Worm (Caenorhabditis elegans) whole organism, early embryonic: ENCODE measurements around the gene F46C5.9.

Experiments used
- B0310.2 ChIP-seq: sonication (generic microtip); optimal IDR thresholded peaks from 2 replicates; lab custom pipeline; 2016; ENCODE audit warnings: mild to moderate bottlenecking, missing genetic modification characterization, missing compliant biosample characterization
- F13C5.2 ChIP-seq: sonication (generic microtip); optimal IDR thresholded peaks from 2 replicates; lab custom pipeline; 2017; ENCODE audit warnings: mild to moderate bottlenecking, missing genetic modification characterization, inconsistent platforms, missing compliant biosample characterization
- aly-1 ChIP-seq: sonication (generic microtip); optimal IDR thresholded peaks from 2 replicates; lab custom pipeline; 2016; ENCODE audit warnings: missing genetic modification characterization, missing compliant biosample characterization
- ama-1 ChIP-seq: fragments of 150-350 bp; optimal IDR thresholded peaks from 2 replicates; lab custom pipeline; 2014
- ceh-13 ChIP-seq: fragments of 200-800 bp; sonication (Bioruptor generic); optimal IDR thresholded peaks from 2 replicates; lab custom pipeline; 2018; ENCODE audit warnings: mild to moderate bottlenecking, missing genetic modification characterization, missing compliant biosample characterization
- ceh-36 ChIP-seq: sonication (generic microtip); optimal IDR thresholded peaks from 2 replicates; lab custom pipeline; 2016; ENCODE audit warnings: missing genetic modification characterization, inconsistent platforms, missing compliant biosample characterization
- ets-7 ChIP-seq: sonication (generic microtip); optimal IDR thresholded peaks from 2 replicates; lab custom pipeline; 2016; ENCODE audit warnings: missing genotype, missing genetic modification characterization, missing compliant biosample characterization
- flt-1 ChIP-seq: fragments of 200-800 bp; sonication (Bioruptor generic); IDR thresholded peaks from 2 replicates; pipeline ENCODE4 v1.3.6; 2022; ENCODE audit warnings: missing genetic modification characterization, missing compliant biosample characterization
- hmbx-1 ChIP-seq: sonication (generic microtip); optimal IDR thresholded peaks from 2 replicates; lab custom pipeline; 2016; ENCODE audit warnings: mild to moderate bottlenecking, missing genetic modification characterization, missing compliant biosample characterization
- hmg-4 ChIP-seq: fragments of 200-800 bp; sonication (Bioruptor generic); optimal IDR thresholded peaks from 2 replicates; lab custom pipeline; 2018; ENCODE audit warnings: mild to moderate bottlenecking, missing genetic modification characterization, missing compliant biosample characterization
- hnd-1 ChIP-seq: sonication (generic microtip); optimal IDR thresholded peaks from 2 replicates; lab custom pipeline; 2016; ENCODE audit warnings: missing genetic modification characterization, missing compliant biosample characterization
- pes-1 ChIP-seq: fragments of 200-800 bp; sonication (Bioruptor generic); IDR thresholded peaks from 2 replicates; pipeline ENCODE4 v1.3.6; 2022; ENCODE audit warnings: missing genetic modification reagents, missing genetic modification characterization, missing compliant biosample characterization
- scrt-1 ChIP-seq: fragments of 200-800 bp; sonication (Bioruptor generic); IDR thresholded peaks from 2 replicates; pipeline ENCODE4 v1.3.6; 2022; ENCODE audit warnings: missing genetic modification characterization, missing compliant biosample characterization
- sea-1 ChIP-seq: fragments of 200-800 bp; sonication (Bioruptor generic); conservative IDR thresholded peaks from 2 replicates; pipeline ENCODE4 v1.3.6; 2022; ENCODE audit warnings: missing genetic modification characterization, missing compliant biosample characterization
- tbx-11 ChIP-seq: fragments of 200-800 bp; sonication (Bioruptor generic); IDR thresholded peaks from 2 replicates; pipeline ENCODE4 v1.3.6; 2022; ENCODE audit warnings: missing genetic modification characterization, missing compliant biosample characterization
- tbx-37 ChIP-seq: fragments of 200-800 bp; sonication (Bioruptor generic); conservative IDR thresholded peaks from 2 replicates; pipeline ENCODE4 v1.3.6; 2022; ENCODE audit warnings: missing genetic modification reagents, missing genetic modification characterization, missing compliant biosample characterization
- tra-4 ChIP-seq: sonication (generic microtip); optimal IDR thresholded peaks from 2 replicates; lab custom pipeline; 2017; ENCODE audit warnings: missing genetic modification characterization, missing compliant biosample characterization

Gene F46C5.9

DNA sequence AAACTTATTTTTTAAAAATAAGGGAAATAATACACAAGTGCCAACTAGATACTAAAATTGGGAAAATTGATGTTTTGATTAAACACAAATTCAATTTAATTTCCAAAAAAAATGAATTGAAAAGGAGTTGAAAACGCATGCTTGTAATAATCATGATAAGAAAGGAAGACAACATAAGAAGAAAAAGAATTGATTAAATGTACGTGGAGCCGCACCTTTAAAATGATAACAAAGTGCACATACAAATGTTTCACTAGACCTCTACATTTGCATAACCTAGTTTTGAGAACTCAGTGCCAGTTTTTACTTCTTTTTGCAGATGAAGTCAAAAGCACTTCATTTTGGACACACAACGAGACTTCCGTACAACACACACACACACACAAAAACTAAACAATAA is 48.8 kb downstream of the F46C5.9 start:
- TF ChIP-seq ceh-36 (tag; lab: Kevin White, UChicago) (no peak), tbx-11 (no peak), ama-1 (lab: Kevin White, UChicago) (no peak), hmg-4 (no peak), pes-1 (GFP tag; lab: Robert Waterston, UW) (no peak), ets-7 (tag; lab: Kevin White, UChicago) (no peak), tra-4 (no peak), ceh-13 (GFP tag; lab: Kevin White, UChicago) (no peak), flt-1 (GFP tag; lab: Robert Waterston, UW) (no peak), tbx-37 (GFP tag; lab: Robert Waterston, UW) (no peak), hmbx-1 (tag; lab: Kevin White, UChicago) (no peak), hnd-1 (no peak), B0310.2 (tag; lab: Kevin White, UChicago) (no peak), scrt-1 (GFP tag; lab: Robert Waterston, UW) (no peak), F13C5.2 (no peak), sea-1 (no peak), aly-1 (tag; lab: Kevin White, UChicago) (no peak)

DNA sequence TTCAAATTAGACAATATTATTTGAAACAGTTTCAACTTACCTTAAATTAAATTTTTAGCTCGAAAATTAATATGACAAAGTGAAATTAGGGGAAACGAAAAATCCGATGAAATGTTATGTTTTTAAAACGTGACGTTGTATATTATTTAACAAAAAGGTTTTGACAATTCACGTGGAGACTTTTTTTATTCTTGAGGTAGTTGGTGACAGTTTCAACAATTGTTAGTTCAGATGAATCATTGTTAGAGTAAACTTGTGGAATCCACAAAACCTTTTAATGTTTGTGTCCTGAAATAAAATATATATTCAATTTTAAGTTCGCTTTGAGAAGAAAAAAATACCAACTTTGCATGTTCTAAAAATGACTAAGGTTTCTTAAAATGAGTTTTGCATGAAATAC is 51.0 kb downstream of the F46C5.9 start, which contains the start of gene fut-1:
TSS of gene fut-1 (minus strand) at position 101 of the 400 bp plus-strand sequence.
- TF ChIP-seq ceh-13 (GFP tag; lab: Kevin White, UChicago) (no peak), ama-1 (lab: Kevin White, UChicago) (no peak), hnd-1 (no peak), tbx-37 (GFP tag; lab: Robert Waterston, UW) (no peak), tra-4 (no peak), pes-1 (GFP tag; lab: Robert Waterston, UW) (no peak), B0310.2 (tag; lab: Kevin White, UChicago) (no peak), aly-1 (tag; lab: Kevin White, UChicago) (no peak), flt-1 (GFP tag; lab: Robert Waterston, UW) (no peak)
